Worm (Caenorhabditis elegans): Measurements from ENCODE around the gene str-32.

str-32 gene

ce11 chrV:4834277-4834676 lies 47.0 kb downstream of the str-32 start, which contains the start of gene C37H5.14:
C37H5.14 (minus strand) TSS chrV:4834377.
- no peak for TF ChIP-seq him-1 (tag; optimal IDR thresholded peaks at IDR 0.05)
- TF ChIP-seq W03F9.2 (tag; optimal IDR thresholded peaks at IDR 0.05): no peak
- no peak for TF ChIP-seq dao-5 (tag; optimal IDR thresholded peaks at IDR 0.05)

Data from whole organism, L4/young adult.